Worm (Caenorhabditis elegans) whole organism, mixed stage, embryonic: ENCODE measurements around the gene zmp-3.

Source experiments
- M03D4.4 ChIP-seq: sonication (generic microtip); optimal IDR thresholded peaks from 2 replicates; lab custom pipeline; 2017; ENCODE audit warnings: mild to moderate bottlenecking, missing genetic modification characterization, missing compliant biosample characterization
- bed-3 ChIP-seq: fragments of 200-800 bp; sonication (Bioruptor generic); optimal IDR thresholded peaks from 3 replicates; lab custom pipeline; 2018; ENCODE audit warnings: mild to moderate bottlenecking, missing genetic modification characterization, moderate library complexity, missing compliant biosample characterization
- blmp-1 ChIP-seq: fragments of 150-350 bp; optimal IDR thresholded peaks from 2 replicates; lab custom pipeline; 2014; ENCODE audit warnings: missing biosample characterization, missing genetic modification characterization
- ceh-39 ChIP-seq: fragments of 150-350 bp; optimal IDR thresholded peaks from 2 replicates; lab custom pipeline; 2014; ENCODE audit warnings: missing biosample characterization, missing genetic modification characterization
- ceh-43 ChIP-seq: fragments of 200-800 bp; sonication (Bioruptor generic); optimal IDR thresholded peaks from 2 replicates; lab custom pipeline; 2018; ENCODE audit warnings: mild to moderate bottlenecking, missing genetic modification characterization, moderate library complexity, missing compliant biosample characterization
- ceh-83 ChIP-seq: fragments of 200-800 bp; sonication (Bioruptor generic); optimal IDR thresholded peaks from 2 replicates; lab custom pipeline; 2018; ENCODE audit warnings: mild to moderate bottlenecking, missing genetic modification characterization, missing compliant biosample characterization
- ces-1 ChIP-seq: fragments of 150-350 bp; optimal IDR thresholded peaks from 2 replicates; lab custom pipeline; 2014; ENCODE audit warnings: missing biosample characterization, missing genetic modification reagents, missing genetic modification characterization
- drap-1 ChIP-seq: fragments of 200-800 bp; sonication (Bioruptor generic); optimal IDR thresholded peaks from 3 replicates; lab custom pipeline; 2018; ENCODE audit warnings: mild to moderate bottlenecking, missing genetic modification characterization, missing compliant biosample characterization
- elt-1 ChIP-seq: sonication (generic microtip); optimal IDR thresholded peaks from 2 replicates; lab custom pipeline; 2017; ENCODE audit warnings: missing genetic modification characterization, mild to moderate bottlenecking, missing compliant biosample characterization, antibody characterized with exemption, moderate library complexity, borderline replicate concordance; ENCODE audit not compliant: insufficient read depth
- elt-3 ChIP-seq: fragments of 150-350 bp; optimal IDR thresholded peaks from 2 replicates; lab custom pipeline; 2014; ENCODE audit warnings: missing biosample characterization, missing genetic modification characterization
- ham-2 ChIP-seq: fragments of 200-800 bp; sonication (Bioruptor generic); optimal IDR thresholded peaks from 2 replicates; lab custom pipeline; 2018; ENCODE audit warnings: mild to moderate bottlenecking, missing genetic modification characterization, missing compliant biosample characterization
- lin-13 ChIP-seq: fragments of 150-350 bp; optimal IDR thresholded peaks from 2 replicates; lab custom pipeline; 2014; ENCODE audit warnings: missing biosample characterization, missing genetic modification characterization
- lin-32 ChIP-seq: fragments of 200-800 bp; sonication (Bioruptor generic); optimal IDR thresholded peaks from 2 replicates; lab custom pipeline; 2018; ENCODE audit warnings: mild to moderate bottlenecking, missing genetic modification characterization, missing compliant biosample characterization
- lsy-2 ChIP-seq: fragments of 150-350 bp; optimal IDR thresholded peaks from 2 replicates; lab custom pipeline; 2014; ENCODE audit warnings: missing biosample characterization, missing genetic modification characterization
- mab-5 ChIP-seq: fragments of 150-350 bp; optimal IDR thresholded peaks from 2 replicates; lab custom pipeline; 2014; ENCODE audit warnings: missing biosample characterization, missing genetic modification characterization
- mep-1 ChIP-seq: fragments of 150-350 bp; optimal IDR thresholded peaks from 2 replicates; lab custom pipeline; 2017; ENCODE audit warnings: missing biosample characterization, missing genetic modification reagents, missing genetic modification characterization, inconsistent platforms
- mls-2 ChIP-seq: sonication (generic microtip); optimal IDR thresholded peaks from 2 replicates; lab custom pipeline; 2016; ENCODE audit warnings: mild to moderate bottlenecking, missing genetic modification characterization, moderate library complexity, missing compliant biosample characterization
- nhr-12 ChIP-seq: fragments of 150-350 bp; optimal IDR thresholded peaks from 2 replicates; lab custom pipeline; 2014; ENCODE audit warnings: missing biosample characterization, missing genetic modification characterization
- nhr-237 ChIP-seq: fragments of 150-350 bp; optimal IDR thresholded peaks from 2 replicates; lab custom pipeline; 2014; ENCODE audit warnings: missing biosample characterization, missing genetic modification characterization
- nhr-28 ChIP-seq: fragments of 150-350 bp; optimal IDR thresholded peaks from 2 replicates; lab custom pipeline; 2014; ENCODE audit warnings: missing biosample characterization, missing genetic modification characterization
- nhr-76 ChIP-seq: sonication (generic microtip); optimal IDR thresholded peaks from 2 replicates; lab custom pipeline; 2017; ENCODE audit warnings: missing biosample characterization, missing genetic modification characterization
- pha-4 ChIP-seq: fragments of 150-350 bp; optimal IDR thresholded peaks from 2 replicates; lab custom pipeline; 2018; ENCODE audit warnings: missing biosample characterization, missing genetic modification reagents, missing genetic modification characterization
- sem-2 ChIP-seq: fragments of 200-800 bp; sonication (Bioruptor generic); optimal IDR thresholded peaks from 2 replicates; lab custom pipeline; 2018; ENCODE audit warnings: mild to moderate bottlenecking, missing genetic modification characterization, missing compliant biosample characterization
- snpc-4 ChIP-seq: fragments of 150-350 bp; optimal IDR thresholded peaks from 2 replicates; lab custom pipeline; 2014; ENCODE audit warnings: missing biosample characterization, missing genetic modification characterization
- sptf-1 ChIP-seq: sonication (generic microtip); optimal IDR thresholded peaks from 2 replicates; lab custom pipeline; 2017; ENCODE audit warnings: mild to moderate bottlenecking, missing genetic modification characterization, moderate library complexity, missing compliant biosample characterization
- tbx-8 ChIP-seq: fragments of 200-800 bp; sonication (Bioruptor generic); optimal IDR thresholded peaks from 2 replicates; lab custom pipeline; 2018; ENCODE audit warnings: mild to moderate bottlenecking, missing genetic modification characterization, moderate library complexity, missing compliant biosample characterization
- unc-120 ChIP-seq: sonication (generic microtip); optimal IDR thresholded peaks from 2 replicates; lab custom pipeline; 2017; ENCODE audit warnings: missing genetic modification characterization, missing compliant biosample characterization; ENCODE audit not compliant: poor library complexity, severe bottlenecking
- unc-62 ChIP-seq: fragments of 150-350 bp; optimal IDR thresholded peaks from 2 replicates; lab custom pipeline; 2014; ENCODE audit warnings: missing biosample characterization, missing genetic modification reagents, missing genetic modification characterization
- zip-8 ChIP-seq: fragments of 150-350 bp; optimal IDR thresholded peaks from 2 replicates; lab custom pipeline; 2014; ENCODE audit warnings: missing biosample characterization, missing genetic modification characterization
- ztf-11 ChIP-seq: fragments of 150-350 bp; optimal IDR thresholded peaks from 2 replicates; lab custom pipeline; 2014; ENCODE audit warnings: missing biosample characterization, missing genetic modification characterization

zmp-3 gene

DNA sequence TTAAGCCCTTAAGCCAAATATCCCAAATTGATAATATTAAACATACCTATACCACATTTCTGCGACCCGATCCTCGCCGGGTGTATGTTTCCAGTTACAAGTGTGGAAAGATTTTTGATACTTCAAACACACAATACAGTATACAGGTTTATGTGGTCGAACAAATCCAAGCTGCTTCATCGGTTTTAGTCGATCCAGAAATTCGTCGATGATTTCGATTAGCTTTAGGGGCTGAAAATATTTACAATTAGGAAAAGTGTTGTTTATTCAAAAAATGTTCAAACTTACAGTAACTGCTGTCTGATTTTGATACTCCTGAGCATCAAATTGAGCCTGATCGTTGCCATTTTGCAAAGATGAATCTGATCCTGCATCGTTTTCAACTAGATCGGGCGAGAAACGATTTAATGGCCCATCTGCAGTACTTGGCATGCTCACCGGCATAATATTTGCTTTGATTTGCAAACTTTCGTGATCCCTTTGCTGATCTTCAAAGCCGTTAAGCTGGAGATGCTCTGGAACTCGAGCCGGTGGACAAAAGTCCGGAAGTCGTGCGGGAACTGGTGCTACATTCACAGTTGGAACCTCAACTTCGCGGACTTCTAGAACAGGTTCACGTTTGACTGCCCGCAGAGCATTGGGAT is 33.1 kb downstream of the zmp-3 start:
- TF ChIP-seq elt-3 (no peak), mls-2 (no peak), bed-3 (no peak), zip-8 (tag; lab: Kevin White, UChicago) (no peak), sptf-1 (tag; lab: Kevin White, UChicago) (no peak), tbx-8 (no peak)
- TF ChIP-seq, all 35 proteins: peak for 0

DNA sequence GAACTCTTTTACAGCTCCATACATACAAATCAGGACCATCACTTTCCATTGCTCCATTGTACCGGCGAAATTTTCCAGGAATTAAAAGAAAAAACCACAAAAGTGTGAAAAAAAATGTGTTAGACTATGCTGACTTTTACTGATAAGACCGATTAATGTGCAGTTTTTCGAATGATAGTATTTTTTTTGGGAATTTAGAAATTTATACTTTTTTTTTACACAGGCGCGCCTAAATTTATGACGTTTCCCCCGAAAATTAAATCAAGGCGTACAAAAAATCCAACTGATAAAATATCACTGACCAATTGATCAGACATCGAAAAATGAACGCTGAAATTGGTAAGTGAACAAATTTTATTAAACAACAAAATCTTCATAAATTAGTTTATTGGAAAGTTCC is 34.0 kb downstream of the zmp-3 start, which contains the start of gene folt-2:
folt-2 (minus strand) TSS at position 179 of the 400 bp plus-strand sequence.
- no peak for TF ChIP-seq unc-120 (tag; lab: Kevin White, UChicago)
- TF ChIP-seq lin-13 (tag; lab: Kevin White, UChicago) = no peak
- no peak for TF ChIP-seq nhr-237 (tag; lab: Kevin White, UChicago)
- TF ChIP-seq nhr-12 (tag; lab: Kevin White, UChicago) = no peak
- no peak for TF ChIP-seq tbx-8
- TF ChIP-seq ces-1 (GFP tag; lab: Kevin White, UChicago) = no peak

DNA sequence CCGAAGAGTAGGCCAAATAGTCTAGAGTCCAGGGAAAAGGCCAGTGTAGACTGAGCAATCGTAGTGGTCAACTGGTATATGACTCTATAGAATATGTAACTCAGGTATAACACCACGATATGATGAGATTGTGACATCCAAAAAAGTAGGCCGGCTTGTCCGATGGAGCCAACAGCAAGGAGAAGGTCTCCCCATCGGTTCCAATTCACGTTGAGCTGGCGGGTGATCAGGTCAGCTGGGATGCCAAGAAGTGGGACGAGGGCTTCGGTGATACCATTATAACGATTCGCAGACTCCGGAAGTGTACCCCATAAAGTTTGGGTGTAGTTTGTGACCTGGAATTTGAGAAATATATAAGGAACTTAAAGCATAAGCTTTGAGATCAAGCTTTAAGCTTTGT is 36.5 kb downstream of the zmp-3 start:
- TF ChIP-seq elt-3 = no peak
- no peak for TF ChIP-seq sptf-1 (tag; lab: Kevin White, UChicago)
- TF ChIP-seq mls-2 = no peak
- no peak for TF ChIP-seq mep-1 (tag; lab: Kevin White, UChicago)
- TF ChIP-seq elt-1 (tag; lab: Kevin White, UChicago) = no peak
- no peak for TF ChIP-seq ham-2 (GFP tag; lab: Kevin White, UChicago)
- TF ChIP-seq lin-13 (tag; lab: Kevin White, UChicago) = no peak
- TF ChIP-seq ztf-11 = no peak

DNA sequence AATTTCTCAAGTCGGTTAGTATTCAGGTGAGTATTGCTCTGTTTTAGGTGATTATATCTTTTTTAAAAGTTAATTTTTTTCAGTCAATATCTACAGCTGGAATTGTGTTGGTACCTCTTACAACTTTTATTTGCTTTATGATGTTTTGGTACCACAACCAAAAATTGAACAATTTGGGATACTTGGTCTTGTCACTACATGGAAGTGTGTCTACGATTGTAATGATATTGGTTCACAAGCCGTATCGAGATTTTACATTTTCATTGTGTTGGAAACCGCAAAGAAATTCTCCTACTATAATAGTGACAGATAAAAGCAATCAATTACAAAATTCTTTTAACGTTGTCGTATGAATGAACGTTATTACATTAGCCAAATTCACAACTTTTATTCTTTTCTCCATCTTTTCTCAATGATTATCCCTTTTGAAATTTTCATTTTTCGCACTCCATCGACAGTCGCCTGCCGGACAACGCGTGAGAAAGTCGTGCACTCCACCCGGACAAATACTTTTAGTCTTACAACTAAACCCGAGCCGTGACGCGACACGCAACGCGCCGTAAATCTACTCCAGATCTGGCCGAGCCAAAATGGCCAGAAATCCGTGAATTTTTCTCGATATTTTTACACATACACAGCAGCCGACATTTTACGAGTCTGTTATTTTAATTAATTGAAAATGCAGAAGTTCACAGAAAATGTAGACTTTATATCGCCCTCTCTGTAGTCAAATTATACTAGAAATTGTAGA is 37.5 kb downstream of the zmp-3 start:
- TF ChIP-seq unc-62 (GFP tag; lab: Kevin White, UChicago) = no peak
- TF ChIP-seq ztf-11 = no peak
- TF ChIP-seq sem-2 (GFP tag; lab: Kevin White, UChicago) = no peak
- TF ChIP-seq elt-1 (tag; lab: Kevin White, UChicago) = no peak
- TF ChIP-seq ham-2 (GFP tag; lab: Kevin White, UChicago) = no peak
- no peak for TF ChIP-seq pha-4 (tag; lab: Kevin White, UChicago)
- no peak for TF ChIP-seq elt-3
- TF ChIP-seq nhr-28 (tag; lab: Kevin White, UChicago) = no peak
- TF ChIP-seq M03D4.4 = no peak
- no peak for TF ChIP-seq bed-3
- TF ChIP-seq snpc-4 (tag; lab: Kevin White, UChicago) = no peak
- TF ChIP-seq ceh-83 (GFP tag; lab: Kevin White, UChicago) = no peak
- no peak for TF ChIP-seq blmp-1 (tag; lab: Kevin White, UChicago)
- TF ChIP-seq, all 35 proteins: peak for 0

- TF ChIP-seq drap-1 (GFP tag; lab: Kevin White, UChicago) (no peak), ham-2 (GFP tag; lab: Kevin White, UChicago) (no peak), nhr-76 (no peak)
Observed at ce11 chrV:2870127-2870526, 39.3 kb downstream of the zmp-3 start, which contains the start of gene srh-243. srh-243 (plus strand) TSS chrV:2870427.

ce11 chrV:2869503-2869902 is 39.9 kb downstream of the zmp-3 start, which contains the start of gene srh-241:
srh-241 (minus strand) TSS chrV:2869603.
- TF ChIP-seq ceh-83 (GFP tag; lab: Kevin White, UChicago) (no peak), snpc-4 (tag; lab: Kevin White, UChicago) (no peak), lin-13 (tag; lab: Kevin White, UChicago) (no peak), lin-32 (GFP tag; lab: Kevin White, UChicago) (no peak), blmp-1 (tag; lab: Kevin White, UChicago) (no peak), elt-3 (no peak), sem-2 (GFP tag; lab: Kevin White, UChicago) (no peak), nhr-76 (no peak), ztf-11 (no peak), nhr-28 (tag; lab: Kevin White, UChicago) (no peak), ceh-39 (tag; lab: Kevin White, UChicago) (no peak), nhr-237 (tag; lab: Kevin White, UChicago) (no peak), lsy-2 (tag; lab: Kevin White, UChicago) (no peak), mab-5 (no peak), ceh-43 (GFP tag; lab: Kevin White, UChicago) (no peak), drap-1 (GFP tag; lab: Kevin White, UChicago) (no peak), ces-1 (GFP tag; lab: Kevin White, UChicago) (no peak)
